Worm (Caenorhabditis elegans) whole organism, mixed stage, embryonic: ENCODE data around the gene hum-5.

ENCODE experiments used
- M03D4.4 ChIP-seq: sonication (generic microtip); optimal IDR thresholded peaks from 2 replicates; lab custom pipeline; 2017; ENCODE audit warnings: mild to moderate bottlenecking, missing genetic modification characterization, missing compliant biosample characterization
- bed-3 ChIP-seq: fragments of 200-800 bp; sonication (Bioruptor generic); optimal IDR thresholded peaks from 3 replicates; lab custom pipeline; 2018; ENCODE audit warnings: mild to moderate bottlenecking, missing genetic modification characterization, moderate library complexity, missing compliant biosample characterization
- blmp-1 ChIP-seq: fragments of 150-350 bp; optimal IDR thresholded peaks from 2 replicates; lab custom pipeline; 2014; ENCODE audit warnings: missing biosample characterization, missing genetic modification characterization
- ceh-83 ChIP-seq: fragments of 200-800 bp; sonication (Bioruptor generic); optimal IDR thresholded peaks from 2 replicates; lab custom pipeline; 2018; ENCODE audit warnings: mild to moderate bottlenecking, missing genetic modification characterization, missing compliant biosample characterization
- ces-1 ChIP-seq: fragments of 150-350 bp; optimal IDR thresholded peaks from 2 replicates; lab custom pipeline; 2014; ENCODE audit warnings: missing biosample characterization, missing genetic modification reagents, missing genetic modification characterization
- cnd-1 ChIP-seq: fragments of 200-800 bp; sonication (Bioruptor generic); optimal IDR thresholded peaks from 2 replicates; lab custom pipeline; 2018; ENCODE audit warnings: mild to moderate bottlenecking, missing genetic modification characterization, missing compliant biosample characterization
- drap-1 ChIP-seq: fragments of 200-800 bp; sonication (Bioruptor generic); optimal IDR thresholded peaks from 3 replicates; lab custom pipeline; 2018; ENCODE audit warnings: mild to moderate bottlenecking, missing genetic modification characterization, missing compliant biosample characterization
- elt-1 ChIP-seq: sonication (generic microtip); optimal IDR thresholded peaks from 2 replicates; lab custom pipeline; 2017; ENCODE audit warnings: missing genetic modification characterization, mild to moderate bottlenecking, missing compliant biosample characterization, antibody characterized with exemption, moderate library complexity, borderline replicate concordance; ENCODE audit not compliant: insufficient read depth
- elt-3 ChIP-seq: fragments of 150-350 bp; optimal IDR thresholded peaks from 2 replicates; lab custom pipeline; 2014; ENCODE audit warnings: missing biosample characterization, missing genetic modification characterization
- flh-1 ChIP-seq: fragments of 200-800 bp; sonication (Bioruptor generic); optimal IDR thresholded peaks from 2 replicates; lab custom pipeline; 2018; ENCODE audit warnings: mild to moderate bottlenecking, missing genetic modification characterization, moderate library complexity, missing compliant biosample characterization
- hlh-1 ChIP-seq: fragments of 150-350 bp; optimal IDR thresholded peaks from 2 replicates; lab custom pipeline; 2014; ENCODE audit warnings: missing biosample characterization, missing genetic modification reagents, missing genetic modification characterization
- lin-13 ChIP-seq: fragments of 150-350 bp; optimal IDR thresholded peaks from 2 replicates; lab custom pipeline; 2014; ENCODE audit warnings: missing biosample characterization, missing genetic modification characterization
- lin-32 ChIP-seq: fragments of 200-800 bp; sonication (Bioruptor generic); optimal IDR thresholded peaks from 2 replicates; lab custom pipeline; 2018; ENCODE audit warnings: mild to moderate bottlenecking, missing genetic modification characterization, missing compliant biosample characterization
- lsy-2 ChIP-seq: fragments of 150-350 bp; optimal IDR thresholded peaks from 2 replicates; lab custom pipeline; 2014; ENCODE audit warnings: missing biosample characterization, missing genetic modification characterization
- mab-5 ChIP-seq: fragments of 150-350 bp; optimal IDR thresholded peaks from 2 replicates; lab custom pipeline; 2014; ENCODE audit warnings: missing biosample characterization, missing genetic modification characterization
- mls-2 ChIP-seq: sonication (generic microtip); optimal IDR thresholded peaks from 2 replicates; lab custom pipeline; 2016; ENCODE audit warnings: mild to moderate bottlenecking, missing genetic modification characterization, moderate library complexity, missing compliant biosample characterization
- nhr-12 ChIP-seq: fragments of 150-350 bp; optimal IDR thresholded peaks from 2 replicates; lab custom pipeline; 2014; ENCODE audit warnings: missing biosample characterization, missing genetic modification characterization
- nhr-2 ChIP-seq: fragments of 150-350 bp; optimal IDR thresholded peaks from 2 replicates; lab custom pipeline; 2014; ENCODE audit warnings: missing biosample characterization, missing genetic modification characterization
- nhr-237 ChIP-seq: fragments of 150-350 bp; optimal IDR thresholded peaks from 2 replicates; lab custom pipeline; 2014; ENCODE audit warnings: missing biosample characterization, missing genetic modification characterization
- nhr-28 ChIP-seq: fragments of 150-350 bp; optimal IDR thresholded peaks from 2 replicates; lab custom pipeline; 2014; ENCODE audit warnings: missing biosample characterization, missing genetic modification characterization
- nhr-76 ChIP-seq: sonication (generic microtip); optimal IDR thresholded peaks from 2 replicates; lab custom pipeline; 2017; ENCODE audit warnings: missing biosample characterization, missing genetic modification characterization
- sem-2 ChIP-seq: fragments of 200-800 bp; sonication (Bioruptor generic); optimal IDR thresholded peaks from 2 replicates; lab custom pipeline; 2018; ENCODE audit warnings: mild to moderate bottlenecking, missing genetic modification characterization, missing compliant biosample characterization
- snpc-4 ChIP-seq: fragments of 150-350 bp; optimal IDR thresholded peaks from 2 replicates; lab custom pipeline; 2014; ENCODE audit warnings: missing biosample characterization, missing genetic modification characterization
- sptf-1 ChIP-seq: sonication (generic microtip); optimal IDR thresholded peaks from 2 replicates; lab custom pipeline; 2017; ENCODE audit warnings: mild to moderate bottlenecking, missing genetic modification characterization, moderate library complexity, missing compliant biosample characterization
- tbx-8 ChIP-seq: fragments of 200-800 bp; sonication (Bioruptor generic); optimal IDR thresholded peaks from 2 replicates; lab custom pipeline; 2018; ENCODE audit warnings: mild to moderate bottlenecking, missing genetic modification characterization, moderate library complexity, missing compliant biosample characterization
- unc-120 ChIP-seq: sonication (generic microtip); optimal IDR thresholded peaks from 2 replicates; lab custom pipeline; 2017; ENCODE audit warnings: missing genetic modification characterization, missing compliant biosample characterization; ENCODE audit not compliant: poor library complexity, severe bottlenecking
- unc-39 ChIP-seq: fragments of 150-350 bp; optimal IDR thresholded peaks from 2 replicates; lab custom pipeline; 2014; ENCODE audit warnings: missing biosample characterization, missing genetic modification characterization
- ztf-11 ChIP-seq: fragments of 150-350 bp; optimal IDR thresholded peaks from 2 replicates; lab custom pipeline; 2014; ENCODE audit warnings: missing biosample characterization, missing genetic modification characterization

The hum-5 gene

ce11 chrIII:4036740-4037139 is at the start of gene hum-5:
Gene hum-5 (minus strand): TSS chrIII:4036840.
- TF ChIP-seq unc-120 (tag; lab: Kevin White, UChicago) (no peak), nhr-237 (tag; lab: Kevin White, UChicago) (no peak), cnd-1 (tag; lab: Kevin White, UChicago) (no peak), lin-32 (GFP tag; lab: Kevin White, UChicago) (no peak), sptf-1 (no peak), nhr-28 (no peak)

ce11 chrIII:4085657-4086056 is 49.0 kb upstream of the hum-5 start:
- TF ChIP-seq mls-2 (no peak), lin-32 (GFP tag; lab: Kevin White, UChicago) (no peak), blmp-1 (tag; lab: Kevin White, UChicago) (no peak), sptf-1 (no peak), ceh-83 (GFP tag; lab: Kevin White, UChicago) (no peak), lin-13 (tag; lab: Kevin White, UChicago) (no peak), M03D4.4 (tag; lab: Kevin White, UChicago) (no peak), unc-120 (tag; lab: Kevin White, UChicago) (no peak), nhr-2 (no peak), tbx-8 (GFP tag; lab: Kevin White, UChicago) (no peak), elt-3 (tag; lab: Kevin White, UChicago) (no peak), nhr-76 (tag; lab: Kevin White, UChicago) (no peak), cnd-1 (tag; lab: Kevin White, UChicago) (no peak), mab-5 (no peak), elt-1 (no peak), nhr-28 (no peak), ztf-11 (tag; lab: Kevin White, UChicago) (no peak), lsy-2 (tag; lab: Kevin White, UChicago) (no peak), snpc-4 (no peak)

- TF ChIP-seq snpc-4 = no peak
- no peak for TF ChIP-seq nhr-12 (tag; lab: Kevin White, UChicago)
- TF ChIP-seq lin-13 (tag; lab: Kevin White, UChicago) = no peak
- TF ChIP-seq elt-3 (tag; lab: Kevin White, UChicago) = no peak
- TF ChIP-seq sptf-1 = no peak
- TF ChIP-seq mab-5 = no peak
- no peak for TF ChIP-seq cnd-1 (tag; lab: Kevin White, UChicago)
- TF ChIP-seq flh-1 (GFP tag; lab: Kevin White, UChicago) = no peak
- no peak for TF ChIP-seq hlh-1
- no peak for TF ChIP-seq unc-39 (tag; lab: Kevin White, UChicago)
- no peak for TF ChIP-seq ces-1 (GFP tag; lab: Kevin White, UChicago)
These were observed 46.8 kb upstream of the hum-5 start for ce11 chrIII:4083429-4083828.

- peak; percentile 96 for TF ChIP-seq ces-1 (GFP tag; lab: Kevin White, UChicago)
- TF ChIP-seq mab-5 = no peak
These were observed 33.6 kb upstream of the hum-5 start for ce11 chrIII:4070239-4070638.

DNA sequence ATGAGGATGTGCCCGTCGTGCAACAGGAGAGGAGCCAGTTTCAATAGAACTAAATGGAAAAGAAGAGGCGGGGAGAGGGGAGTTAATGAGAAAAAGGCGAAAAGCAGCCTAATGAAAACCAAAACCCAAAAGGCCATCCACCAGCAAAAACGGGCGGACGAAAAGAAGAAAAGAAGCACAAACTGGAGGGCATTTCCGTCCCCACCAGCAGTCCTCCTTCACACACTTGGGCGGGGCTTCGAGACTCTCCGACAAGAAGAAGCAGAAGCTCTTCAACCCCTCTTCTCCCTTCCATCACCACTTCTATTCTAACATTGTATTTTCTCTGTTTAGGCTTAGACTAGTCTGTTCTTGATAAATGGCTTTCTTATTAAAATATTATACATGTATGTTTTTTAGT is 31.5 kb upstream of the hum-5 start:
- TF ChIP-seq lin-32 (GFP tag; lab: Kevin White, UChicago) (no peak), nhr-12 (tag; lab: Kevin White, UChicago) (no peak), sem-2 (GFP tag; lab: Kevin White, UChicago) (no peak), drap-1 (GFP tag; lab: Kevin White, UChicago) (no peak), ces-1 (GFP tag; lab: Kevin White, UChicago) (no peak), sptf-1 (no peak), blmp-1 (tag; lab: Kevin White, UChicago) (no peak), M03D4.4 (tag; lab: Kevin White, UChicago) (no peak)

DNA sequence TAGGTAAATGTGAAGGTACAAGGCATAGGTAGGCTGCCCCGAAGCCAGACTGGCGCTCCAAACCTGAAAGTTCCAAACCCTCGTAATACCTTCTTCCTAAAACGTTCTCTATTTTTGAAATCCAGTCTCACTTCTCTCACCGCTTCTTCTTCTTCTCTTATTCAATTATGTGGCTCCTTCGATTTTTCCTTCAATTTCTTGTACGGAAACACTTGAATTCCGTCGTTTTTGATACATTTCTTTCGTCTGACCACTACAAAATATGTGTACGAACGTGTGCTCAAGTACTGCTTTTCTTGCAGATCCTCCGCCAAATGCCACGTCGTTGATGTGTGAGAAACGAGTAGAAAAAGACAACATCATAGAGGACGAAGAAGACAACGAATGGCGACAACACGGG is 29.7 kb upstream of the hum-5 start, which contains the start of gene unc-79:
TSS of gene unc-79 (plus strand) at position 301 of the 400 bp plus-strand sequence.
- TF ChIP-seq ces-1 (GFP tag; lab: Kevin White, UChicago) = peak; percentile 23
- no peak for TF ChIP-seq elt-3 (tag; lab: Kevin White, UChicago)
- TF ChIP-seq, all 35 proteins: peak for 1

DNA sequence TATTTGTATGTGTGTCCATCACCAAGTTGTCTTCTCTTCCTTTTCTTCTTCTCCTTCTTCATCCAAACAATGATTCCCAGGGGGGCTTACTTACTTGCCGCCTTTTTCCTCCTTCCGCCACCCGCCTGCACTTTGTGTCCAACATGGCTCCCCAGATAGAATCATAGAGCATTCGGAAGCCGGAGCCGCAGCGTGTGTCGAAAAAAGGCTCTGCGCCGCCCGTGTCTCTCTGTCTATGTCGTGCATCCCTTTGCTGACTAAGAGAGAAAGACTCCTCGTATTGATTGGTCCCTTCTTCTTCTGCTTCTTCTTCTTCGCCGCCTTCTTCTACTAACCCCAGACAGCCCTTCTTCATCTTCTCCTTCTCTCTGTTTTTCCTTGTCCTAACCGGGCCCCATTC is 27.1 kb upstream of the hum-5 start:
- TF ChIP-seq ces-1 (GFP tag; lab: Kevin White, UChicago) (peak; percentile 70), bed-3 (GFP tag; lab: Kevin White, UChicago) (no peak), nhr-28 (no peak)
